Worm (Caenorhabditis elegans) whole organism, L4 larva: ENCODE results near the gene egas-3.
A peak's percentile ranks its signal among the peaks of the same experiment; 100 is the strongest.

Experiments used
- F10B5.3 ChIP-seq: sonication (generic microtip); optimal IDR thresholded peaks from 2 replicates; lab custom pipeline; 2016; ENCODE audit warnings: mild to moderate bottlenecking, missing genetic modification characterization, missing compliant biosample characterization
- F26F4.8 ChIP-seq: fragments of 200-800 bp; sonication (Bioruptor generic); conservative IDR thresholded peaks from 2 replicates; pipeline ENCODE4 v1.3.6; 2022; ENCODE audit warnings: missing genetic modification characterization, missing compliant biosample characterization
- F44E2.7 ChIP-seq: fragments of 200-800 bp; sonication (Bioruptor generic); IDR thresholded peaks from 2 replicates; pipeline ENCODE4 v2.1.2; 2022; ENCODE audit warnings: missing genetic modification characterization, missing compliant biosample characterization
- F49E8.2 ChIP-seq: sonication (generic microtip); optimal IDR thresholded peaks from 2 replicates; lab custom pipeline; 2016; ENCODE audit warnings: missing compliant biosample characterization, mild to moderate bottlenecking, missing genetic modification characterization, borderline replicate concordance
- aly-2 ChIP-seq: sonication (generic microtip); optimal IDR thresholded peaks from 2 replicates; lab custom pipeline; 2018; ENCODE audit warnings: missing biosample characterization, missing genetic modification characterization
- arid-1 ChIP-seq: fragments of 200-800 bp; sonication (Bioruptor generic); conservative IDR thresholded peaks from 2 replicates; pipeline ENCODE4 v1.3.6; 2022; ENCODE audit warnings: missing genetic modification reagents, missing genetic modification characterization, missing compliant biosample characterization
- ceh-28 ChIP-seq: fragments of 150-350 bp; optimal IDR thresholded peaks from 2 replicates; lab custom pipeline; 2014; ENCODE audit warnings: missing biosample characterization, missing genetic modification reagents, missing genetic modification characterization
- ceh-32 ChIP-seq: sonication (generic microtip); optimal IDR thresholded peaks from 2 replicates; lab custom pipeline; 2016; ENCODE audit warnings: mild to moderate bottlenecking, missing genetic modification characterization, missing compliant biosample characterization; ENCODE audit not compliant: poor library complexity
- daf-16 ChIP-seq, 3 experiments: sonication (generic microtip); optimal IDR thresholded peaks; 2 replicates each; lab custom pipeline; 2016 to 2017; ENCODE audit warnings: missing genetic modification characterization in 3 of 3, missing genetic modification reagents in 3 of 3, mild to moderate bottlenecking in 2 of 3, missing compliant biosample characterization in 2 of 3, missing biosample characterization in 1 of 3, moderate library complexity in 1 of 3
- daf-8 ChIP-seq: fragments of 200-800 bp; sonication (Bioruptor generic); IDR thresholded peaks from 2 replicates; pipeline ENCODE4 v1.3.6; 2022; ENCODE audit warnings: missing genetic modification characterization, missing compliant biosample characterization
- dmd-6 ChIP-seq: fragments of 200-800 bp; sonication (Bioruptor generic); IDR thresholded peaks from 2 replicates; pipeline ENCODE4 v1.3.6; 2022; ENCODE audit warnings: missing genetic modification reagents, missing genetic modification characterization, missing compliant biosample characterization
- duxl-1 ChIP-seq: sonication (generic microtip); optimal IDR thresholded peaks from 2 replicates; lab custom pipeline; 2016; ENCODE audit warnings: mild to moderate bottlenecking, missing genetic modification characterization, moderate library complexity, missing compliant biosample characterization; ENCODE audit not compliant: poor library complexity
- dve-1 ChIP-seq: sonication (generic microtip); optimal IDR thresholded peaks from 2 replicates; lab custom pipeline; 2017; ENCODE audit warnings: antibody characterized with exemption, mild to moderate bottlenecking, missing genetic modification characterization, missing compliant biosample characterization; ENCODE audit not compliant: insufficient read depth
- egl-27 ChIP-seq: sonication (generic microtip); optimal IDR thresholded peaks from 3 replicates; lab custom pipeline; 2017; ENCODE audit warnings: missing biosample characterization, missing genetic modification reagents, missing genetic modification characterization
- egl-43 ChIP-seq: fragments of 200-800 bp; sonication (Bioruptor generic); IDR thresholded peaks from 2 replicates; pipeline ENCODE4 v1.3.6; 2022; ENCODE audit warnings: missing genetic modification reagents, missing genetic modification characterization, missing compliant biosample characterization
- fkh-10 ChIP-seq: fragments of 150-350 bp; optimal IDR thresholded peaks from 2 replicates; lab custom pipeline; 2014; ENCODE audit warnings: missing biosample characterization, missing genetic modification reagents, missing genetic modification characterization
- fos-1 ChIP-seq: fragments of 150-350 bp; optimal IDR thresholded peaks from 2 replicates; lab custom pipeline; 2014; ENCODE audit warnings: missing biosample characterization, missing genetic modification characterization
- gei-8 ChIP-seq: fragments of 200-800 bp; sonication (Bioruptor generic); optimal IDR thresholded peaks from 2 replicates; lab custom pipeline; 2018; ENCODE audit warnings: mild to moderate bottlenecking, missing genetic modification characterization, missing compliant biosample characterization
- hlh-11 ChIP-seq: fragments of 200-800 bp; sonication (Bioruptor generic); optimal IDR thresholded peaks from 2 replicates; lab custom pipeline; 2018; ENCODE audit warnings: mild to moderate bottlenecking, missing genetic modification characterization, missing compliant biosample characterization
- lin-13 ChIP-seq: fragments of 150-350 bp; optimal IDR thresholded peaks from 2 replicates; lab custom pipeline; 2014; ENCODE audit warnings: missing biosample characterization, missing genetic modification reagents, missing genetic modification characterization
- madf-9 ChIP-seq: fragments of 200-800 bp; sonication (Bioruptor generic); conservative IDR thresholded peaks from 2 replicates; pipeline ENCODE4 v1.3.6; 2022; ENCODE audit warnings: missing genetic modification reagents, missing genetic modification characterization, missing compliant biosample characterization
- mep-1 ChIP-seq: fragments of 150-350 bp; sonication (generic microtip); optimal IDR thresholded peaks from 3 replicates; lab custom pipeline; 2014; ENCODE audit warnings: missing biosample characterization, missing genetic modification characterization
- mxl-3 ChIP-seq: fragments of 200-800 bp; sonication (Bioruptor generic); optimal IDR thresholded peaks from 2 replicates; lab custom pipeline; 2018; ENCODE audit warnings: mild to moderate bottlenecking, missing genetic modification characterization, missing compliant biosample characterization
- nhr-102 ChIP-seq: sonication (generic microtip); optimal IDR thresholded peaks from 2 replicates; lab custom pipeline; 2016; ENCODE audit warnings: mild to moderate bottlenecking, missing genetic modification characterization, moderate library complexity, missing compliant biosample characterization
- nhr-111 ChIP-seq: fragments of 200-800 bp; sonication (Bioruptor generic); optimal IDR thresholded peaks from 2 replicates; lab custom pipeline; 2018; ENCODE audit warnings: mild to moderate bottlenecking, missing genetic modification characterization, missing compliant biosample characterization
- nhr-25 ChIP-seq: sonication (generic microtip); optimal IDR thresholded peaks from 2 replicates; lab custom pipeline; 2017; ENCODE audit warnings: missing genetic modification characterization, mild to moderate bottlenecking, missing compliant biosample characterization, antibody characterized with exemption, moderate library complexity, borderline replicate concordance; ENCODE audit not compliant: insufficient read depth
- nhr-41 ChIP-seq: fragments of 200-800 bp; sonication (Bioruptor generic); IDR thresholded peaks from 2 replicates; pipeline ENCODE4 v1.3.6; 2022; ENCODE audit warnings: missing genetic modification reagents, missing genetic modification characterization, missing compliant biosample characterization
- nhr-48 ChIP-seq: sonication (generic microtip); optimal IDR thresholded peaks from 2 replicates; lab custom pipeline; 2016; ENCODE audit warnings: mild to moderate bottlenecking, missing genetic modification characterization, missing compliant biosample characterization
- nhr-6 ChIP-seq: fragments of 150-350 bp; optimal IDR thresholded peaks from 2 replicates; lab custom pipeline; 2014; ENCODE audit warnings: missing biosample characterization, missing genetic modification characterization
- pha-4 ChIP-seq, 2 experiments: fragments of 150-350 bp in 1 of 2; fragments of 200-800 bp in 1 of 2; sonication (Bioruptor generic) in 1 of 2; IDR thresholded peaks in 1 of 2; optimal IDR thresholded peaks in 1 of 2; 2 replicates each; pipeline versions ENCODE4 v1.3.6 to Lab custom; 2014 to 2022; ENCODE audit warnings: missing genetic modification characterization in 2 of 2, missing genetic modification reagents in 2 of 2, missing biosample characterization in 1 of 2, missing compliant biosample characterization in 1 of 2
- pqm-1 ChIP-seq: sonication (generic microtip); optimal IDR thresholded peaks from 2 replicates; lab custom pipeline; 2017; ENCODE audit warnings: missing biosample characterization, missing genetic modification characterization
- saeg-2 ChIP-seq: fragments of 200-800 bp; sonication (Bioruptor generic); IDR thresholded peaks from 2 replicates; pipeline ENCODE4 v1.3.6; 2022; ENCODE audit warnings: missing genetic modification reagents, missing genetic modification characterization, missing compliant biosample characterization
- set-16 ChIP-seq: fragments of 200-800 bp; sonication (Bioruptor generic); IDR thresholded peaks from 2 replicates; pipeline ENCODE4 v1.3.6; 2022; ENCODE audit warnings: missing genetic modification reagents, missing genetic modification characterization, missing compliant biosample characterization
- skn-1 ChIP-seq: fragments of 150-350 bp; optimal IDR thresholded peaks from 2 replicates; lab custom pipeline; 2014; ENCODE audit warnings: missing biosample characterization, missing genetic modification characterization
- unc-39 ChIP-seq: sonication (generic microtip); optimal IDR thresholded peaks from 2 replicates; lab custom pipeline; 2017; ENCODE audit warnings: missing biosample characterization, missing genetic modification characterization
- unc-62 ChIP-seq, 3 experiments: fragments of 150-350 bp in 1 of 3; sonication (generic microtip); optimal IDR thresholded peaks in 2 of 3; peaks in 1 of 3; 1 replicate in 1 of 3; 2 replicates in 2 of 3; lab custom pipeline; 2014 to 2017; ENCODE audit warnings: missing biosample characterization in 3 of 3, missing genetic modification characterization in 3 of 3, missing genetic modification reagents in 3 of 3, missing genotype in 1 of 3
- zfp-3 ChIP-seq: fragments of 200-800 bp; sonication (Bioruptor generic); conservative IDR thresholded peaks from 2 replicates; pipeline ENCODE4 v1.3.6; 2022; ENCODE audit warnings: missing genetic modification reagents, missing genetic modification characterization, missing compliant biosample characterization

The egas-3 gene

ce11 chrV:18614498-18614897 is 21.6 kb downstream of the egas-3 start (continued):
- no peak for TF ChIP-seq daf-8
- no peak for TF ChIP-seq saeg-2 (GFP tag; lab: Robert Waterston, UW)
- peak; percentile 15 for TF ChIP-seq nhr-102 (tag; lab: Kevin White, UChicago)
- peak; percentile 46 for TF ChIP-seq nhr-48 (tag; lab: Kevin White, UChicago)
- TF ChIP-seq hlh-11 (tag; lab: Kevin White, UChicago), result peak; percentile 93
- TF ChIP-seq nhr-6 (tag; lab: Kevin White, UChicago), result peak; percentile 66
- TF ChIP-seq egl-43 (GFP tag; lab: Robert Waterston, UW), result no peak

DNA sequence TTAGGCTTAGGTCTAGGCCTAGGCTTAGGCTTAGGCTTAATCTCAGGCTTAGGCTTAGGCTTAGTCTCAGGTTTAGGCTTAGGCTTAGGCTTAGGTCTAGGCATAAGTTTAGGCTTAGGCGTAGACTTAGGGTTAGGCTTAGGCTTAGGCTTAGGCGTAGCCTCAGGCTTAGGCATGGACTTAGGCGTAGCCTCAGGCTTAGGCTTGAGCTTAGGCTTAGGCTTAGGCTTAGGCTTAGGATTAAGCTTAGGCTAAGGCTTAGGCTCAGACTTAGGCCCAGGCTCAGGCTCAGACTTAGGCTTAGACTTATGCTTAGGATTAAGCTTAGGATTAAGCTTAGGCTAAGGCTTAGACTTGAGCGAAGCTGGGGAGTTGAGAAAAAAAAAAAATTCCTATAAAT is 23.0 kb downstream of the egas-3 start:
- TF ChIP-seq unc-62 (GFP tag; optimal IDR thresholded peaks at IDR 0.05 in 1 of 2; lab: Kevin White, UChicago) (peak in 1 of 2 experiments; percentile 27), unc-62 (tag; optimal IDR thresholded peaks at IDR 0.05; lab: Kevin White, UChicago) (no peak), zfp-3 (GFP tag; lab: Robert Waterston, UW) (no peak)

DNA sequence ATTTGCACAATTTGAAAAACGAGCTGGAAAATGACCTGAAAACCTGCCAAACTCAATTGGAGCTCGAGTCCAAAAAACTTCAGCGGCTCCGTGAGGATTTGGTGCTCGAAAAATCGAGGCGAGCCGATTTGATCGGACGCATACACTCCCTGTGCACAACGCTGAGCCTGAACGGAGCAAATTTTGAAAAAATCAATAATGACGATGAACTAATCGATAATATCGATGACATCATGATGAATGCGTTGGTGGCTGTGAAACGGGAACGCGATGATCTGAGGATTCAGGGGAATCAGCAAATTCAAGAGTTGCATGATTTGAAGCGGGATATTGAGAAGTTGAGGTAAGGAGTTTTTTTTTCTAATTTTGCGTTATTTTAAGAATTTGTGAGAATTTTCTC is 30.6 kb downstream of the egas-3 start:
- no peak for TF ChIP-seq gei-8 (GFP tag; lab: Kevin White, UChicago)
- TF ChIP-seq mxl-3 (GFP tag; lab: Kevin White, UChicago), result no peak
- TF ChIP-seq ceh-28, result peak; percentile 73
- TF ChIP-seq ceh-32, result no peak
- TF ChIP-seq nhr-25 (tag; lab: Kevin White, UChicago), result no peak

ce11 chrV:18597779-18598178 is 38.4 kb downstream of the egas-3 start:
- TF ChIP-seq set-16 (no peak), F49E8.2 (no peak), nhr-48 (tag; lab: Kevin White, UChicago) (no peak), egl-27 (tag; lab: Kevin White, UChicago) (no peak)

- TF ChIP-seq F44E2.7, result no peak
- no peak for TF ChIP-seq arid-1 (GFP tag; lab: Robert Waterston, UW)
- TF ChIP-seq aly-2 (tag; lab: Kevin White, UChicago), result no peak
- TF ChIP-seq F10B5.3 (tag; lab: Kevin White, UChicago), result no peak
- TF ChIP-seq daf-16 (GFP tag; optimal IDR thresholded peaks at IDR 0.05; lab: Kevin White, UChicago), result no peak
- no peak for TF ChIP-seq daf-16 (tag; optimal IDR thresholded peaks at IDR 0.05; lab: Kevin White, UChicago)
- no peak for TF ChIP-seq fkh-10
- TF ChIP-seq mep-1 (tag; lab: Kevin White, UChicago), result no peak
- no peak for TF ChIP-seq saeg-2 (GFP tag; lab: Robert Waterston, UW)
- TF ChIP-seq gei-8 (GFP tag; lab: Kevin White, UChicago), result no peak
- TF ChIP-seq nhr-41, result no peak
- TF ChIP-seq pqm-1, result no peak
- TF ChIP-seq, all 104 proteins: peak for 0
These were observed 39.9 kb downstream of the egas-3 start for ce11 chrV:18596240-18596639.

DNA sequence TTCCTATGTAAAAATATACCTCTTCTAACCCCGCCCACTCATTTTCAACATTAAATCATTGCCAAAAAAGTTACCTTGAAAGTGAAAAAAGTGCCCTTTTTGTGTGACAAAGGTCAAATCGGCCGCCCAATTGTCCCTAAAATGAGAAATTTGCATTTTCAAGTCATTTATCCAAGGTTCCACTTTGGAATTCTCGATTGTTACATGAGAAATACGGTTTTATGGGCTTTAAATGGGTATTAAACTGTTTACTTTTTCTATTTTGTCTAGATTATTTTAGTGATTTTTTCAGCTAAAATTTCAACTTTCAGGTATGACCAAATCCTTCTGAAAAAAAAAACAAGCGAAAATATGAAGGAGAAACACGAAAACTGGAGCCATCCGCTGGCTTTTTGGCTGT is 43.7 kb downstream of the egas-3 start, which contains the start of gene grdn-1:
grdn-1 (plus strand) TSS at position 301 of the 400 bp plus-strand sequence.
- TF ChIP-seq fos-1 (no peak), lin-13 (GFP tag; lab: Kevin White, UChicago) (no peak), nhr-111 (GFP tag; lab: Kevin White, UChicago) (no peak), dmd-6 (no peak), F26F4.8 (GFP tag; lab: Robert Waterston, UW) (no peak), nhr-48 (tag; lab: Kevin White, UChicago) (no peak), unc-39 (tag; lab: Kevin White, UChicago) (no peak), dve-1 (tag; lab: Kevin White, UChicago) (no peak), duxl-1 (no peak), unc-62 (GFP tag; optimal IDR thresholded peaks at IDR 0.05 in 1 of 2; lab: Kevin White, UChicago) (no peak), unc-62 (tag; optimal IDR thresholded peaks at IDR 0.05; lab: Kevin White, UChicago) (no peak), pha-4 (GFP tag; IDR thresholded peaks at IDR 0.05; lab: Robert Waterston, UW) (no peak), pha-4 (tag; optimal IDR thresholded peaks at IDR 0.05; lab: Kevin White, UChicago) (no peak), skn-1 (tag; lab: Kevin White, UChicago) (no peak), madf-9 (GFP tag; lab: Robert Waterston, UW) (no peak)
- TF ChIP-seq, all 104 proteins: peak for 0
